Worm (Caenorhabditis elegans) whole organism, dauer: ENCODE results near the gene Y38H6C.24.

ENCODE experiments used
- unc-62 ChIP-seq: sonication (generic microtip); optimal IDR thresholded peaks from 2 replicates; lab custom pipeline; 2017; ENCODE audit warnings: missing biosample characterization, missing genetic modification reagents, missing genetic modification characterization

The Y38H6C.24 gene

ce11 chrV:20525816-20526459 lies at the start of gene Y38H6C.24, which contains the start of gene srh-166:
Gene Y38H6C.24, plus strand, starts transcription at chrV:20526435.
Gene srh-166, minus strand, starts transcription at chrV:20525866.
- no peak for TF ChIP-seq unc-62 (GFP tag; lab: Kevin White, UChicago)

ce11 chrV:20476514-20476913 lies 49.7 kb upstream of the Y38H6C.24 start:
- TF ChIP-seq unc-62 (GFP tag; lab: Kevin White, UChicago) = no peak

- TF ChIP-seq unc-62 (GFP tag; lab: Kevin White, UChicago) = no peak
Observed at ce11 chrV:20476981-20477380, 49.3 kb upstream of the Y38H6C.24 start.

ce11 chrV:20479013-20479739 lies 47.1 kb upstream of the Y38H6C.24 start, which contains the start of the genes calf-1 and rpl-2:
Gene calf-1, minus strand, starts transcription at chrV:20479089.
Gene rpl-2, plus strand, starts transcription at chrV:20479689.
- no peak for TF ChIP-seq unc-62 (GFP tag; lab: Kevin White, UChicago)

ce11 chrV:20480790-20481189 lies 45.4 kb upstream of the Y38H6C.24 start:
- TF ChIP-seq unc-62 (GFP tag; lab: Kevin White, UChicago) = no peak

- no peak for TF ChIP-seq unc-62 (GFP tag; lab: Kevin White, UChicago)
Observed at ce11 chrV:20485285-20485684, 41.0 kb upstream of the Y38H6C.24 start, which contains the start of gene dhcr-7. Gene dhcr-7, minus strand, starts transcription at chrV:20485385.

ce11 chrV:20486549-20486948 lies 39.7 kb upstream of the Y38H6C.24 start:
- no peak for TF ChIP-seq unc-62 (GFP tag; lab: Kevin White, UChicago)

- no peak for TF ChIP-seq unc-62 (GFP tag; lab: Kevin White, UChicago)
Observed at ce11 chrV:20489102-20489501, 37.1 kb upstream of the Y38H6C.24 start, which contains the start of gene srbc-78. Gene srbc-78, minus strand, starts transcription at chrV:20489202.

- TF ChIP-seq unc-62 (GFP tag; lab: Kevin White, UChicago) = no peak
Observed at ce11 chrV:20492385-20492784, 33.9 kb upstream of the Y38H6C.24 start, which contains the start of gene srbc-79. Gene srbc-79, minus strand, starts transcription at chrV:20492485.

- no peak for TF ChIP-seq unc-62 (GFP tag; lab: Kevin White, UChicago)
Observed at ce11 chrV:20493271-20494231, 32.7 kb upstream of the Y38H6C.24 start, which contains the start of gene B0250.5. Gene B0250.5, plus strand, starts transcription at chrV:20493924.

- TF ChIP-seq unc-62 (GFP tag; lab: Kevin White, UChicago) = no peak
Observed at ce11 chrV:20497537-20497936, 28.7 kb upstream of the Y38H6C.24 start.

ce11 chrV:20498980-20499379 lies 27.3 kb upstream of the Y38H6C.24 start, which contains the start of gene dct-16:
Gene dct-16, minus strand, starts transcription at chrV:20499057.
- TF ChIP-seq unc-62 (GFP tag; lab: Kevin White, UChicago) = no peak

ce11 chrV:20499642-20500041 lies 26.6 kb upstream of the Y38H6C.24 start:
- TF ChIP-seq unc-62 (GFP tag; lab: Kevin White, UChicago) = no peak

- no peak for TF ChIP-seq unc-62 (GFP tag; lab: Kevin White, UChicago)
Observed at ce11 chrV:20500405-20500804, 25.8 kb upstream of the Y38H6C.24 start, which contains the start of gene dct-14. Gene dct-14, minus strand, starts transcription at chrV:20500505.

ce11 chrV:20504997-20505396 lies 21.2 kb upstream of the Y38H6C.24 start, which contains the start of gene Y38H6C.4:
Gene Y38H6C.4, minus strand, starts transcription at chrV:20505097.
- TF ChIP-seq unc-62 (GFP tag; lab: Kevin White, UChicago) = no peak
